Fruit fly (Drosophila melanogaster): ENCODE data around the gene CG13244.
A peak's percentile ranks its signal among the peaks of the same experiment; 100 is the strongest.

CG13244 gene

DNA sequence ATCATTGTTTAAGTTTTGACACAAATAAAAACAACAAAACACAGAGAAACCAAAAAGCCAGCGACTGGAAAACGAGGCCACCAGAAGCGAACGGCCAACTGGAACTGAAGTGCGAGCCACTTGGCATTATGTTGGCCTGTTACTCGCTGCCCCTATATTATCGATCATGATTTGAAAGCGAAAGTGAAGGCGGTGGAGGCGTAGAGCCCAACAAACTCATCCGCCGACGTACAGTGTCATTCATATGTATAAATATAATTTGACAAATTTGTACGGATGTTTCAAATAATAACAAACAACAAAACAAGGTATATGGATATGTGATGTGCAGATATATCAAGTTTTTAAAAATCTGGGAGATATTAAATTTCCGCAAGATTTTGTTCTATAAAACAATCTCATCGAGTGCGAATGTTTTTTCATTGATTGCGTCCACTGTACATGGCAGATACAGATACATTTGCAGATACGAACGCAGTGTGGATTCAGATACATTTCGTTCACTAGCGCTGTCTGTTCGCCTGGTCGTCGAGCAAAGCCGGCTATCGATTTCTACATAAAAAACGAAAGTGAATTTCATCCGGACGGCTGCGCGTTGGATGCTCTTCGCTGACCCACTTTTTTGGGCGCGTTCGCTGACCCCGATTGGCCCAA, 5.6 kb upstream of the CG13244 start (continued):
- TF ChIP-seq CG3726 (GFP tag; IDR thresholded peaks at IDR 0.05) (peak; percentile 92), CG32767 (GFP tag; IDR thresholded peaks at IDR 0.05) (peak; percentile 97), Fer3 (tag; optimal IDR thresholded peaks at IDR 0.05) (peak; percentile 94), CG2712 (tag; optimal IDR thresholded peaks at IDR 0.05) (peak; percentile 96), Nf-YA (GFP tag; IDR thresholded peaks at IDR 0.05) (peak; percentile 85), sens-2 (GFP tag; IDR thresholded peaks at IDR 0.05) (peak; percentile 87), Sry-δ (GFP tag; optimal IDR thresholded peaks at IDR 0.05) (peak; percentile 61), HLH4C (GFP tag; IDR thresholded peaks at IDR 0.05; ENCODE audit: partially characterized antibody) (peak; percentile 18), CG1832 (GFP tag; optimal IDR thresholded peaks at IDR 0.05) (no peak), NK7.1 (GFP tag; optimal IDR thresholded peaks at IDR 0.05) (peak; percentile 93), disco-r (GFP tag; optimal IDR thresholded peaks at IDR 0.05) (peak; percentile 88), NfI (GFP tag; optimal IDR thresholded peaks at IDR 0.05) (peak; percentile 94), CG17361 (GFP tag; IDR thresholded peaks at IDR 0.05) (peak; percentile 95), lbe (GFP tag; optimal IDR thresholded peaks at IDR 0.05) (peak; percentile 92), CG2889 (GFP tag; IDR thresholded peaks at IDR 0.05) (peak; percentile 92), CG18619 (GFP tag; optimal IDR thresholded peaks at IDR 0.05) (peak; percentile 97), vvl (GFP tag; IDR thresholded peaks at IDR 0.05) (peak; percentile 97), Dfd (GFP tag; optimal IDR thresholded peaks at IDR 0.05) (no peak), cwo (GFP tag; optimal IDR thresholded peaks at IDR 0.05) (peak; percentile 2), CG12236 (GFP tag; optimal IDR thresholded peaks at IDR 0.05) (peak; percentile 91), chm (GFP tag; IDR thresholded peaks at IDR 0.05) (peak; percentile 96), CG3163 (GFP tag; optimal IDR thresholded peaks at IDR 0.05) (peak; percentile 79), CG12391 (tag; optimal IDR thresholded peaks at IDR 0.05) (peak; percentile 97), CG4424 (GFP tag; optimal IDR thresholded peaks at IDR 0.05) (peak; percentile 96), org-1 (GFP tag; optimal IDR thresholded peaks at IDR 0.05) (peak; percentile 94), Elba2 (GFP tag; optimal IDR thresholded peaks at IDR 0.05) (peak; percentile 51), bigmax (GFP tag; optimal IDR thresholded peaks at IDR 0.05) (no peak), ac (GFP tag; optimal IDR thresholded peaks at IDR 0.05) (peak; percentile 32), grau (tag; optimal IDR thresholded peaks at IDR 0.05) (peak; percentile 96), PHDP (tag; optimal IDR thresholded peaks at IDR 0.05) (peak; percentile 97), Fer1 (GFP tag; optimal IDR thresholded peaks at IDR 0.05) (peak; percentile 93), CG14965 (GFP tag; optimal IDR thresholded peaks at IDR 0.05; ENCODE audit: borderline replicate concordance) (peak; percentile 70), Lim3 (GFP tag; IDR thresholded peaks at IDR 0.05) (peak; percentile 93), her (GFP tag; optimal IDR thresholded peaks at IDR 0.05) (peak; percentile 94), CG6791 (GFP tag; IDR thresholded peaks at IDR 0.05; ENCODE audit: partially characterized antibody) (no peak), CG9797 (GFP tag; optimal IDR thresholded peaks at IDR 0.05) (peak; percentile 35), tna (GFP tag; IDR thresholded peaks at IDR 0.05; ENCODE audit: partially characterized antibody) (no peak; the same call in 1 of the 2 replicates), odd (GFP tag; optimal IDR thresholded peaks at IDR 0.05) (peak; percentile 96), CG17359 (tag; optimal IDR thresholded peaks at IDR 0.05) (peak; percentile 97), CG12104 (GFP tag; optimal IDR thresholded peaks at IDR 0.05) (peak; percentile 91), Dip3 (GFP tag; optimal IDR thresholded peaks at IDR 0.05) (peak; percentile 87), CG13894 (tag; optimal IDR thresholded peaks at IDR 0.05) (peak; percentile 28), CG12942 (GFP tag; optimal IDR thresholded peaks at IDR 0.05) (peak; percentile 91), Xrp1 (GFP tag; IDR thresholded peaks at IDR 0.05) (peak; percentile 98), gce (GFP tag; IDR thresholded peaks at IDR 0.05) (peak; percentile 94), CG3281 (GFP tag; optimal IDR thresholded peaks at IDR 0.05) (peak; percentile 92), CG10274 (GFP tag; optimal IDR thresholded peaks at IDR 0.05) (peak; percentile 87), sob (GFP tag; IDR thresholded peaks at IDR 0.05) (peak; percentile 97), Adf1 (GFP tag; IDR thresholded peaks at IDR 0.05) (peak; percentile 77), CG11560 (tag; IDR thresholded peaks at IDR 0.05) (peak; percentile 88)
